Worm (Caenorhabditis elegans) whole organism, young adult: ENCODE results near the gene fbxb-7.

Experiments used
- F22D6.2 ChIP-seq: sonication (generic microtip); optimal IDR thresholded peaks from 2 replicates; lab custom pipeline; 2016; ENCODE audit warnings: mild to moderate bottlenecking, missing genetic modification characterization, missing compliant biosample characterization
- F39B2.1 ChIP-seq: fragments of 200-800 bp; sonication (Bioruptor generic); IDR thresholded peaks from 2 replicates; pipeline ENCODE4 v1.3.6; 2022; ENCODE audit warnings: missing genetic modification reagents, missing genetic modification characterization, missing compliant biosample characterization
- K12H6.12 ChIP-seq: fragments of 200-800 bp; sonication (Bioruptor generic); optimal IDR thresholded peaks from 2 replicates; lab custom pipeline; 2018; ENCODE audit warnings: mild to moderate bottlenecking, missing genetic modification characterization, missing compliant biosample characterization
- ama-1 ChIP-seq, 3 experiments: fragments of 150-350 bp in 1 of 3; sonication (generic microtip) in 2 of 3; optimal IDR thresholded peaks; 2 replicates each; lab custom pipeline; 2014 to 2018; ENCODE audit warnings: missing biosample characterization in 2 of 3, missing genetic modification characterization in 2 of 3, missing genetic modification reagents in 2 of 3
- ceh-79 ChIP-seq: sonication (generic microtip); optimal IDR thresholded peaks from 2 replicates; lab custom pipeline; 2017; ENCODE audit warnings: mild to moderate bottlenecking, missing genetic modification characterization, missing compliant biosample characterization
- chd-7 ChIP-seq: sonication (generic microtip); optimal IDR thresholded peaks from 2 replicates; lab custom pipeline; 2016; ENCODE audit warnings: mild to moderate bottlenecking, missing genetic modification characterization, moderate library complexity, missing compliant biosample characterization
- die-1 ChIP-seq: sonication (generic microtip); optimal IDR thresholded peaks from 2 replicates; lab custom pipeline; 2016; ENCODE audit warnings: missing genotype, mild to moderate bottlenecking, missing genetic modification characterization, missing compliant biosample characterization
- fkh-3 ChIP-seq: sonication (generic microtip); optimal IDR thresholded peaks from 2 replicates; lab custom pipeline; 2016; ENCODE audit warnings: mild to moderate bottlenecking, missing genetic modification characterization, missing compliant biosample characterization
- nhr-120 ChIP-seq: fragments of 200-800 bp; sonication (Bioruptor generic); IDR thresholded peaks from 2 replicates; pipeline ENCODE4 v1.3.6; 2022; ENCODE audit warnings: missing genetic modification characterization, missing compliant biosample characterization
- pha-4 ChIP-seq: fragments of 150-350 bp; sonication (generic microtip); optimal IDR thresholded peaks from 2 replicates; lab custom pipeline; 2014; ENCODE audit warnings: missing biosample characterization, missing genetic modification reagents, missing genetic modification characterization
- snpc-4 ChIP-seq, 5 experiments: fragments of 150-350 bp in 1 of 5; sonication (generic microtip) in 4 of 5; optimal IDR thresholded peaks; 2 replicates each; lab custom pipeline; 2014 to 2018; ENCODE audit warnings: missing genetic modification characterization in 5 of 5, missing biosample characterization in 3 of 5, antibody characterized with exemption in 2 of 5, mild to moderate bottlenecking in 2 of 5, missing compliant biosample characterization in 2 of 5, missing genotype in 2 of 5, moderate library complexity in 2 of 5, missing genetic modification reagents in 1 of 5
- unc-62 ChIP-seq: fragments of 150-350 bp; optimal IDR thresholded peaks from 2 replicates; lab custom pipeline; 2014; ENCODE audit warnings: missing biosample characterization, missing genetic modification reagents, missing genetic modification characterization
- zim-3 ChIP-seq: sonication (generic microtip); optimal IDR thresholded peaks from 2 replicates; lab custom pipeline; 2017; ENCODE audit warnings: mild to moderate bottlenecking, missing genetic modification characterization, moderate library complexity, missing compliant biosample characterization
- ztf-6 ChIP-seq: fragments of 200-800 bp; sonication (Bioruptor generic); IDR thresholded peaks from 2 replicates; pipeline ENCODE4 v1.3.6; 2022; ENCODE audit warnings: missing genetic modification reagents, missing genetic modification characterization, missing compliant biosample characterization

ce11 chrV:17376639-17377038, 567 bp upstream of the fbxb-7 start, which contains the start of gene Y20C6A.1:
- TF ChIP-seq nhr-120 (GFP tag; lab: Robert Waterston, UW) (no peak), zim-3 (tag; lab: Kevin White, UChicago) (no peak), ceh-79 (tag; lab: Kevin White, UChicago) (no peak), fkh-3 (tag; lab: Kevin White, UChicago) (no peak), unc-62 (GFP tag; lab: Kevin White, UChicago) (no peak), snpc-4 (GFP tag; optimal IDR thresholded peaks at IDR 0.05; lab: Kevin White, UChicago) (no peak), snpc-4 (tag; optimal IDR thresholded peaks at IDR 0.05; lab: Kevin White, UChicago) (peak in 1 of 4 experiments; percentile 44), ztf-6 (no peak), chd-7 (tag; lab: Kevin White, UChicago) (no peak), pha-4 (no peak), F22D6.2 (tag; lab: Kevin White, UChicago) (no peak), die-1 (no peak), K12H6.12 (no peak), ama-1 (optimal IDR thresholded peaks at IDR 0.05; lab: Kevin White, UChicago) (no peak), ama-1 (GFP tag; optimal IDR thresholded peaks at IDR 0.05; lab: Kevin White, UChicago) (no peak), F39B2.1 (GFP tag; lab: Robert Waterston, UW) (no peak)
